Fruit fly (Drosophila melanogaster) whole organism, pupa: Measurements from ENCODE around the gene Rrp47.

Experiments used
- CG10348 ChIP-seq: fragments of 200-800 bp; sonication (Bioruptor generic); IDR thresholded peaks from 2 replicates; pipeline ENCODE4 v1.3.6; 2022; ENCODE audit warnings: missing biosample characterization, missing genetic modification characterization
- CG12605 ChIP-seq: fragments of 200-800 bp; sonication (Bioruptor generic); IDR thresholded peaks from 2 replicates; pipeline ENCODE4 v1.3.6; 2022; ENCODE audit warnings: missing biosample characterization, missing genetic modification characterization
- CG13204 ChIP-seq: fragments of 200-800 bp; sonication (Bioruptor generic); optimal IDR thresholded peaks from 2 replicates; lab custom pipeline; 2018; ENCODE audit warnings: missing biosample characterization, mild to moderate bottlenecking, missing genetic modification characterization, moderate library complexity
- CG14655 ChIP-seq: fragments of 200-800 bp; sonication (Bioruptor generic); optimal IDR thresholded peaks from 3 replicates; lab custom pipeline; 2017; ENCODE audit warnings: mild to moderate bottlenecking, missing biosample characterization, missing genetic modification reagents, missing genetic modification characterization
- CG15710 ChIP-seq: fragments of 200-800 bp; sonication (Bioruptor generic); optimal IDR thresholded peaks from 2 replicates; lab custom pipeline; 2018; ENCODE audit warnings: missing biosample characterization, mild to moderate bottlenecking, missing genetic modification characterization, moderate library complexity
- CG17806 ChIP-seq: fragments of 200-800 bp; sonication (Bioruptor generic); optimal IDR thresholded peaks from 2 replicates; lab custom pipeline; 2018; ENCODE audit warnings: missing biosample characterization, mild to moderate bottlenecking, missing genetic modification characterization, moderate library complexity
- CG32121 ChIP-seq: fragments of 200-800 bp; sonication (Bioruptor generic); IDR thresholded peaks from 2 replicates; pipeline ENCODE4 v1.3.6; 2022; ENCODE audit warnings: missing biosample characterization, missing genetic modification characterization
- CG34367 ChIP-seq: fragments of 200-800 bp; sonication (Bioruptor generic); optimal IDR thresholded peaks from 2 replicates; lab custom pipeline; 2018; ENCODE audit warnings: missing biosample characterization, mild to moderate bottlenecking, missing genetic modification characterization
- CG4496 ChIP-seq: fragments of 200-800 bp; sonication (Bioruptor generic); IDR thresholded peaks from 3 replicates; pipeline ENCODE4 v1.3.6; 2022; ENCODE audit warnings: missing biosample characterization, missing genetic modification characterization
- CG8159 ChIP-seq: fragments of 200-800 bp; sonication (Bioruptor generic); optimal IDR thresholded peaks from 3 replicates; lab custom pipeline; 2018; ENCODE audit warnings: missing biosample characterization, mild to moderate bottlenecking, missing genetic modification characterization, moderate library complexity
- CG8301 ChIP-seq: fragments of 200-800 bp; sonication (Bioruptor generic); optimal IDR thresholded peaks from 2 replicates; lab custom pipeline; 2018; ENCODE audit warnings: missing biosample characterization, mild to moderate bottlenecking, missing genetic modification characterization
- CG9948 ChIP-seq: fragments of 200-800 bp; sonication (Bioruptor generic); optimal IDR thresholded peaks from 2 replicates; lab custom pipeline; 2018; ENCODE audit warnings: missing biosample characterization, mild to moderate bottlenecking, missing genetic modification characterization, moderate library complexity
- D1 ChIP-seq: fragments of 200-800 bp; sonication (Bioruptor generic); optimal IDR thresholded peaks from 2 replicates; lab custom pipeline; 2018; ENCODE audit warnings: missing biosample characterization, mild to moderate bottlenecking, missing genetic modification characterization, moderate library complexity
- EcR ChIP-seq: fragments of 200-800 bp; sonication (Bioruptor generic); optimal IDR thresholded peaks from 3 replicates; lab custom pipeline; 2019; ENCODE audit warnings: missing biosample characterization, missing genetic modification characterization, mild to moderate bottlenecking, moderate library complexity, missing genetic modification reagents
- Ets98B ChIP-seq: fragments of 200-800 bp; sonication (Bioruptor generic); IDR thresholded peaks from 2 replicates; pipeline ENCODE4 v1.3.6; 2022; ENCODE audit warnings: missing biosample characterization, missing genetic modification characterization
- Pif1A ChIP-seq: fragments of 200-800 bp; sonication (Bioruptor generic); optimal IDR thresholded peaks from 3 replicates; lab custom pipeline; 2016; ENCODE audit warnings: missing biosample characterization, missing genetic modification characterization
- Pif1B ChIP-seq: fragments of 200-800 bp; sonication (Bioruptor generic); optimal IDR thresholded peaks from 3 replicates; lab custom pipeline; 2016; ENCODE audit warnings: missing biosample characterization, missing genetic modification characterization
- Snoo ChIP-seq: fragments of 200-800 bp; sonication (Bioruptor generic); optimal IDR thresholded peaks from 3 replicates; lab custom pipeline; 2017; ENCODE audit warnings: missing biosample characterization, mild to moderate bottlenecking, missing genetic modification characterization, inconsistent platforms
- fd96Ca ChIP-seq: fragments of 200-800 bp; sonication (Bioruptor generic); IDR thresholded peaks from 3 replicates; pipeline ENCODE4 v1.3.6; 2022; ENCODE audit warnings: missing biosample characterization, missing genetic modification characterization
- gl ChIP-seq: fragments of 200-800 bp; sonication (Bioruptor generic); optimal IDR thresholded peaks from 2 replicates; lab custom pipeline; 2018; ENCODE audit warnings: missing biosample characterization, mild to moderate bottlenecking, missing genetic modification characterization
- rn ChIP-seq: fragments of 200-800 bp; sonication (Bioruptor generic); IDR thresholded peaks from 2 replicates; pipeline ENCODE4 v1.3.6; 2022; ENCODE audit warnings: missing biosample characterization, missing genetic modification characterization

The Rrp47 gene

dm6 chrX:15944735-15945323, at the start of gene Rrp47:
Gene Rrp47, plus strand, starts transcription at chrX:15944897.
- no peak for TF ChIP-seq CG8301
- no peak for TF ChIP-seq Snoo (tag; lab: Kevin White, UChicago)
- TF ChIP-seq D1 (tag; lab: Kevin White, UChicago) = peak; percentile 24
- TF ChIP-seq rn = no peak
- no peak for TF ChIP-seq CG14655 (GFP tag; lab: Kevin White, UChicago)

dm6 chrX:15909564-15910284, 35.0 kb upstream of the Rrp47 start, which contains the start of gene CycD:
Gene CycD, minus strand, starts transcription at chrX:15909676.
- TF ChIP-seq CG17806 (tag; lab: Kevin White, UChicago) = no peak
- no peak for TF ChIP-seq gl
- no peak for TF ChIP-seq CG12605
- no peak; the same call in 1 of the 2 replicates for TF ChIP-seq CG32121 (GFP tag; lab: Robert Waterston, UW)
- TF ChIP-seq Pif1A (GFP tag; lab: Kevin White, UChicago) = no peak
- TF ChIP-seq CG8301 = no peak
- no peak for TF ChIP-seq CG10348 (GFP tag; lab: Robert Waterston, UW)
- TF ChIP-seq CG15710 (tag; lab: Kevin White, UChicago) = no peak
- no peak for TF ChIP-seq CG13204 (GFP tag; lab: Kevin White, UChicago)
- no peak for TF ChIP-seq EcR
- no peak for TF ChIP-seq fd96Ca

- TF ChIP-seq CG34367 (tag; lab: Kevin White, UChicago) (no peak), CG10348 (GFP tag; lab: Robert Waterston, UW) (no peak), CG8159 (no peak), CG8301 (no peak), CG9948 (no peak), CG32121 (GFP tag; lab: Robert Waterston, UW) (no peak)
These were observed 34.1 kb upstream of the Rrp47 start, which contains the start of gene Lrp4 for dm6 chrX:15910570-15910969. Gene Lrp4, plus strand, starts transcription at chrX:15910870.

DNA sequence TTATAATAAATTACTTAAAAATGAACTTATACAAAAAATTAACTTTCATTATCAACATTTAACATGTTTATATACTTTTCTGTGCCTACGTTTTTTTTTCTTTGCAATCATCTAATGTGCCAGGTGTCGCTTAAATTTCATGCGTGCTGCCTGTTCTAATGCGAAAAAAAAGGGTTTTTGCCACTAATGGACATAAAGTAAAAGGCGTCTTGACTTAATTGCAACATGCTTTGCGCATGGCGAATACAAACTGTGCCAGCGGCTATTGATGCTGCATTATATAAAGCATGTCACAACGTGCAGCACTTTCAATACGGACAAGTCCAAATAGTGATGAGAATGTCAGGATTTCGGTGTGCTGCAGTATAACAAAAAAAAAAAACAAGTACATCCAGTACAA, 23.0 kb upstream of the Rrp47 start, which contains the start of gene CG8916:
TSS of gene CG8916 (plus strand) at position 301 of the 400 bp plus-strand sequence.
- TF ChIP-seq CG10348 (GFP tag; lab: Robert Waterston, UW) (no peak), D1 (tag; lab: Kevin White, UChicago) (no peak), CG32121 (GFP tag; lab: Robert Waterston, UW) (no peak), gl (no peak)

DNA sequence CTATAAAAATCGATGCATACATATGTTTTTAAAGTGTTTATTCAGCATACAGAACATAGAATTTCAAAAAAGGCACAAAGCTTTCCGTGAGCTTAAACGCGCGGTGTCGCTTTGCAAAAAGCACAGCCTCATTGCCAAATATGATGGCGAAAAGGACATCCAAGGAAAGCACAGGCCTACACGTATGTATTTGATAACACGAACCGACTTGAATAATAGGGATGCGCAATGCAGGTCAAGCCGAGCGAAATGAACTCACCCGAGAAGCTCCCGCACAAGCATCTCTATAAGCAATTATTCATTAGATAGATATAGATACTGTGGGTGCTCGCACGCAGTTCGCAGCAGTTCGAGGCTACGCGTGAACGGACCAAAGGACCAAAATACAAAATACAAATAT, 19.9 kb upstream of the Rrp47 start, which contains the start of gene Lcch3:
TSS of gene Lcch3 (plus strand) at position 301 of the 400 bp plus-strand sequence.
- TF ChIP-seq CG4496 (GFP tag; lab: Robert Waterston, UW) (no peak), EcR (no peak), Ets98B (GFP tag; lab: Robert Waterston, UW) (no peak), CG15710 (tag; lab: Kevin White, UChicago) (no peak), CG10348 (GFP tag; lab: Robert Waterston, UW) (no peak), CG13204 (GFP tag; lab: Kevin White, UChicago) (no peak)
- TF ChIP-seq, all 21 proteins: peak for 0

DNA sequence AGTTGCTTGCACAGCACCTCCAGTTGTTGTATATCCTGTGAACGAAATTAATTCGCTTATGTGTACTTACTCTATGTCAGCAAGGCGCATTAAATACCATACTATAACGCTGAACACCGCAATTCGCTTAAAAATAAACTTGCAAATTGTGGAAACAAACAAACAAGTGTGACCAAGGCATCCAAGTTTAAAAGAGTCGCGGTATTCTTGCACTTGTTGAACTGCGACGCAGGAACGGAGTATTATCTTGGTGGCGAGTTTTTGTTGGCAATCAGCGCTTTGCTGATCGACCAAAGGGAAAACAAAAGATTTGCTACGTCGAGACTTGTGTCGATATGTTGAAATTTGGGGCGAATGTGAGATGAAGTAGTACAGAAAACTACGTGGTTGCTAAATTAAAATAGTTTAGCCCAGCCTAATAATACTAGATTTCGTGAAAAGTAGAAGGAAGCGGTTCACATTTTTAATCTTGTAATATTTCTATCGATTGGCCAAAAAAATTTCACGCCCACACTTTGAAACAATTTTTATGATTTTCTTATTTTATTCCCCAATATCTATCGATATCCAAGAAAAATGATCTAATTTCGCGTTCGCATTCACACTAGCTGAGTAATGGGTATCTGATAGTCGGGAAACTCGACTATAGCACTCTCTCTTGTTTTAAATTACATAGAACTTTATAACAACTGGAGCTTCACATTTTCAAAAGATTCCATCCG, 11.0 kb upstream of the Rrp47 start, which contains the start of gene Ranbp16:
TSS of gene Ranbp16 (minus strand) at position 364 of the 722 bp plus-strand sequence.
- no peak for TF ChIP-seq CG4496 (GFP tag; lab: Robert Waterston, UW)
- no peak for TF ChIP-seq CG9948
- TF ChIP-seq fd96Ca = no peak
- TF ChIP-seq Ets98B (GFP tag; lab: Robert Waterston, UW) = no peak
- TF ChIP-seq CG10348 (GFP tag; lab: Robert Waterston, UW) = no peak
- no peak for TF ChIP-seq CG32121 (GFP tag; lab: Robert Waterston, UW)
- no peak for TF ChIP-seq gl
- no peak for TF ChIP-seq CG8159
- no peak for TF ChIP-seq CG15710 (tag; lab: Kevin White, UChicago)
- no peak for TF ChIP-seq Pif1A (GFP tag; lab: Kevin White, UChicago)
- TF ChIP-seq D1 (tag; lab: Kevin White, UChicago) = no peak
- no peak for TF ChIP-seq CG8301
- no peak for TF ChIP-seq CG34367 (tag; lab: Kevin White, UChicago)
- TF ChIP-seq EcR = no peak
- TF ChIP-seq Pif1B (GFP tag; lab: Kevin White, UChicago) = no peak
- no peak for TF ChIP-seq CG12605
- TF ChIP-seq CG17806 (tag; lab: Kevin White, UChicago) = no peak

- TF ChIP-seq CG17806 (tag; lab: Kevin White, UChicago) (peak; percentile 7), CG34367 (tag; lab: Kevin White, UChicago) (no peak), CG13204 (GFP tag; lab: Kevin White, UChicago) (no peak)
- TF ChIP-seq, all 21 proteins: peak for 1
These were observed 10.5 kb upstream of the Rrp47 start for dm6 chrX:15934226-15934547.
